Fruit fly (Drosophila melanogaster) whole organism, embryonic: ENCODE results near the gene rempA.

ENCODE experiments used
- Atf3 ChIP-seq: fragments of 200-800 bp; sonication (Bioruptor generic); optimal IDR thresholded peaks from 3 replicates; lab custom pipeline; 2016; ENCODE audit warnings: missing biosample characterization, missing genetic modification characterization
- BEAF-32 ChIP-seq: fragments of 200-800 bp; sonication (Bioruptor generic); optimal IDR thresholded peaks from 3 replicates; lab custom pipeline; 2017; ENCODE audit warnings: missing biosample characterization, missing genetic modification characterization, mild to moderate bottlenecking, moderate library complexity, missing genetic modification reagents
- CG11398 ChIP-seq: fragments of 200-800 bp; sonication (Bioruptor generic); optimal IDR thresholded peaks from 2 replicates; lab custom pipeline; 2016; ENCODE audit warnings: missing biosample characterization, missing genetic modification characterization
- CG11504 ChIP-seq: fragments of 200-800 bp; sonication (Bioruptor generic); optimal IDR thresholded peaks from 3 replicates; lab custom pipeline; 2019; ENCODE audit warnings: missing biosample characterization, mild to moderate bottlenecking, missing genetic modification characterization, moderate library complexity
- CG14441 ChIP-seq: fragments of 200-800 bp; sonication (Bioruptor generic); IDR thresholded peaks from 2 replicates; pipeline ENCODE4 v1.3.6; 2022; ENCODE audit warnings: missing biosample characterization, missing genetic modification characterization
- CG14860 ChIP-seq: fragments of 200-800 bp; sonication (Bioruptor generic); IDR thresholded peaks from 3 replicates; pipeline ENCODE4 v1.3.6; 2022; ENCODE audit warnings: missing biosample characterization, missing genetic modification characterization; ENCODE audit not compliant: partially characterized antibody
- CG1602 ChIP-seq: fragments of 200-800 bp; sonication (Bioruptor generic); optimal IDR thresholded peaks from 3 replicates; lab custom pipeline; 2016; ENCODE audit warnings: missing biosample characterization, missing genetic modification characterization
- CG1647 ChIP-seq: fragments of 200-800 bp; sonication (Bioruptor generic); optimal IDR thresholded peaks from 3 replicates; lab custom pipeline; 2016; ENCODE audit warnings: missing biosample characterization, missing genetic modification characterization
- CG1792 ChIP-seq: fragments of 200-800 bp; sonication (Bioruptor generic); optimal IDR thresholded peaks from 2 replicates; lab custom pipeline; 2016; ENCODE audit warnings: missing biosample characterization, missing genetic modification characterization
- CG33557 ChIP-seq: fragments of 200-800 bp; sonication (Bioruptor generic); optimal IDR thresholded peaks from 2 replicates; lab custom pipeline; 2019; ENCODE audit warnings: missing biosample characterization, mild to moderate bottlenecking, missing genetic modification characterization, moderate library complexity
- CG42726 ChIP-seq: fragments of 200-800 bp; sonication (Bioruptor generic); IDR thresholded peaks from 2 replicates; pipeline ENCODE4 v1.3.6; 2022; ENCODE audit warnings: missing biosample characterization, missing genetic modification characterization; ENCODE audit not compliant: partially characterized antibody
- CG4404 ChIP-seq: fragments of 200-800 bp; sonication (Bioruptor generic); IDR thresholded peaks from 2 replicates; pipeline ENCODE4 v1.3.6; 2022; ENCODE audit warnings: missing biosample characterization, missing genetic modification characterization
- CG4854 ChIP-seq: fragments of 200-800 bp; sonication (Bioruptor generic); optimal IDR thresholded peaks from 2 replicates; lab custom pipeline; 2016; ENCODE audit warnings: missing biosample characterization, missing genetic modification characterization, inconsistent platforms
- CG5180 ChIP-seq: fragments of 200-800 bp; sonication (Bioruptor generic); optimal IDR thresholded peaks from 3 replicates; lab custom pipeline; 2017; ENCODE audit warnings: missing biosample characterization, missing genetic modification characterization, mild to moderate bottlenecking, moderate library complexity, missing genetic modification reagents
- CG6791 ChIP-seq: fragments of 200-800 bp; sonication (Bioruptor generic); IDR thresholded peaks from 3 replicates; pipeline ENCODE4 v1.3.6; 2022; ENCODE audit warnings: missing biosample characterization, missing genetic modification characterization; ENCODE audit not compliant: partially characterized antibody
- CG7357 ChIP-seq: fragments of 200-800 bp; sonication (Bioruptor generic); IDR thresholded peaks from 3 replicates; pipeline ENCODE4 v1.3.6; 2022; ENCODE audit warnings: missing biosample characterization, missing genetic modification characterization
- CG7987 ChIP-seq: fragments of 200-800 bp; sonication (Bioruptor generic); optimal IDR thresholded peaks from 2 replicates; lab custom pipeline; 2018; ENCODE audit warnings: missing biosample characterization, mild to moderate bottlenecking, missing genetic modification characterization, moderate library complexity
- Dbx ChIP-seq: fragments of 200-800 bp; sonication (Bioruptor generic); IDR thresholded peaks from 3 replicates; pipeline ENCODE4 v1.3.6; 2022; ENCODE audit warnings: missing biosample characterization, missing genetic modification characterization
- Deaf1 ChIP-seq: fragments of 200-800 bp; optimal IDR thresholded peaks from 3 replicates; lab custom pipeline; 2019; ENCODE audit warnings: missing biosample characterization, mild to moderate bottlenecking, missing genetic modification characterization, moderate library complexity
- E2f1 ChIP-seq: fragments of 200-800 bp; sonication (Bioruptor generic); IDR thresholded peaks from 2 replicates; pipeline ENCODE4 v1.3.6; 2022; ENCODE audit warnings: missing biosample characterization, missing genetic modification characterization
- Fer2 ChIP-seq: fragments of 200-800 bp; sonication (Bioruptor generic); optimal IDR thresholded peaks from 2 replicates; lab custom pipeline; 2018; ENCODE audit warnings: missing biosample characterization, mild to moderate bottlenecking, missing genetic modification characterization, moderate library complexity
- HLH3B ChIP-seq: fragments of 200-800 bp; sonication (Bioruptor generic); IDR thresholded peaks from 2 replicates; pipeline ENCODE4 v1.3.6; 2022; ENCODE audit warnings: missing biosample characterization, missing genetic modification characterization
- HmgD ChIP-seq: fragments of 200-800 bp; sonication (Bioruptor generic); optimal IDR thresholded peaks from 3 replicates; lab custom pipeline; 2016; ENCODE audit warnings: missing biosample characterization, missing genetic modification characterization
- Lpt ChIP-seq: fragments of >200 bp; optimal IDR thresholded peaks from 2 replicates; lab custom pipeline; 2018; ENCODE audit warnings: missing biosample characterization, missing genetic modification characterization
- Mes4 ChIP-seq: fragments of 200-800 bp; sonication (Bioruptor generic); optimal IDR thresholded peaks from 2 replicates; lab custom pipeline; 2016; ENCODE audit warnings: missing biosample characterization, missing genetic modification characterization
- NFAT ChIP-seq: fragments of 200-800 bp; sonication (Bioruptor generic); IDR thresholded peaks from 2 replicates; pipeline ENCODE4 v1.3.6; 2022; ENCODE audit warnings: missing biosample characterization, missing genetic modification characterization
- Neu2 ChIP-seq: fragments of 200-800 bp; sonication (Bioruptor generic); optimal IDR thresholded peaks from 3 replicates; lab custom pipeline; 2016; ENCODE audit warnings: missing biosample characterization, missing genetic modification characterization, borderline replicate concordance
- Ravus ChIP-seq: fragments of 200-800 bp; sonication (Bioruptor generic); IDR thresholded peaks from 2 replicates; pipeline ENCODE4 v1.3.6; 2022; ENCODE audit warnings: missing biosample characterization, missing genetic modification characterization
- ap ChIP-seq: fragments of 200-800 bp; sonication (Bioruptor generic); IDR thresholded peaks from 2 replicates; pipeline ENCODE4 v1.3.6; 2022; ENCODE audit warnings: missing biosample characterization, missing genetic modification characterization
- bsh ChIP-seq, 2 experiments: fragments of 200-800 bp; sonication (Bioruptor generic); optimal IDR thresholded peaks; 2 replicates each; lab custom pipeline; 2017 to 2018; ENCODE audit warnings: mild to moderate bottlenecking in 2 of 2, missing biosample characterization in 2 of 2, missing genetic modification characterization in 2 of 2, moderate library complexity in 1 of 2
- chinmo ChIP-seq: fragments of 200-800 bp; sonication (Bioruptor generic); IDR thresholded peaks from 4 replicates; pipeline ENCODE4 v1.3.6; 2022; ENCODE audit warnings: missing biosample characterization, missing genetic modification characterization; ENCODE audit not compliant: partially characterized antibody
- croc ChIP-seq: fragments of 200-800 bp; sonication (Bioruptor generic); conservative IDR thresholded peaks from 3 replicates; pipeline ENCODE4 v1.3.6; 2022; ENCODE audit warnings: missing biosample characterization, missing genetic modification characterization
- disco-r ChIP-seq: fragments of 200-800 bp; sonication (Bioruptor generic); optimal IDR thresholded peaks from 2 replicates; lab custom pipeline; 2016; ENCODE audit warnings: missing biosample characterization, missing genetic modification characterization
- en ChIP-seq: fragments of 200-800 bp; sonication (Bioruptor generic); optimal IDR thresholded peaks from 2 replicates; lab custom pipeline; 2016; ENCODE audit warnings: missing biosample characterization, missing genetic modification characterization
- fd3F ChIP-seq: fragments of 200-800 bp; sonication (Bioruptor generic); optimal IDR thresholded peaks from 2 replicates; lab custom pipeline; 2018; ENCODE audit warnings: missing biosample characterization, mild to moderate bottlenecking, missing genetic modification characterization, moderate library complexity
- gt ChIP-seq: fragments of 200-800 bp; sonication (Bioruptor generic); IDR thresholded peaks from 2 replicates; pipeline ENCODE4 v1.3.6; 2022; ENCODE audit warnings: missing biosample characterization, missing genetic modification characterization
- kay ChIP-seq: fragments of 200-800 bp; sonication (Bioruptor generic); optimal IDR thresholded peaks from 2 replicates; lab custom pipeline; 2016; ENCODE audit warnings: missing biosample characterization, missing genetic modification characterization
- pfk ChIP-seq: fragments of 200-800 bp; sonication (Bioruptor generic); optimal IDR thresholded peaks from 2 replicates; lab custom pipeline; 2018; ENCODE audit warnings: missing biosample characterization, mild to moderate bottlenecking, missing genetic modification characterization, moderate library complexity
- prd ChIP-seq, 3 experiments: fragments of >200 bp in 2 of 3; fragments of 200-800 bp in 1 of 3; sonication (Bioruptor generic) in 1 of 3; optimal IDR thresholded peaks in 2 of 3; IDR thresholded peaks in 1 of 3; 2 replicates in 2 of 3; 3 replicates in 1 of 3; pipeline versions ENCODE4 v1.3.6 to Lab custom; 2017 to 2022; ENCODE audit warnings: missing biosample characterization in 1 of 3, missing genetic modification characterization in 1 of 3
- pros ChIP-seq: fragments of 200-800 bp; sonication (Bioruptor generic); optimal IDR thresholded peaks from 3 replicates; lab custom pipeline; 2019; ENCODE audit warnings: missing biosample characterization, mild to moderate bottlenecking, missing genetic modification characterization, moderate library complexity
- pum ChIP-seq: fragments of 200-800 bp; sonication (Bioruptor generic); optimal IDR thresholded peaks from 2 replicates; lab custom pipeline; 2016; ENCODE audit warnings: missing biosample characterization, missing genetic modification characterization
- sens-2 ChIP-seq: fragments of 200-800 bp; sonication (Bioruptor generic); IDR thresholded peaks from 2 replicates; pipeline ENCODE4 v1.3.6; 2022; ENCODE audit warnings: missing biosample characterization, missing genetic modification characterization
- slou ChIP-seq: fragments of 200-800 bp; sonication (Bioruptor generic); optimal IDR thresholded peaks from 3 replicates; lab custom pipeline; 2016; ENCODE audit warnings: missing biosample characterization, missing genetic modification characterization
- slp2 ChIP-seq: fragments of 200-800 bp; sonication (Bioruptor generic); optimal IDR thresholded peaks from 2 replicates; lab custom pipeline; 2016; ENCODE audit warnings: missing biosample characterization, missing genetic modification characterization
- stwl ChIP-seq: fragments of 200-800 bp; sonication (Bioruptor generic); optimal IDR thresholded peaks from 3 replicates; lab custom pipeline; 2018; ENCODE audit warnings: missing biosample characterization, mild to moderate bottlenecking, missing genetic modification characterization, moderate library complexity
- trh ChIP-seq: fragments of 200-800 bp; sonication (Bioruptor generic); optimal IDR thresholded peaks from 2 replicates; lab custom pipeline; 2016; ENCODE audit warnings: missing biosample characterization, missing genetic modification characterization
- tx ChIP-seq: fragments of 200-800 bp; sonication (Bioruptor generic); optimal IDR thresholded peaks from 2 replicates; lab custom pipeline; 2016; ENCODE audit warnings: missing biosample characterization, missing genetic modification characterization
- wor ChIP-seq: fragments of 200-800 bp; sonication (Bioruptor generic); IDR thresholded peaks from 2 replicates; pipeline ENCODE4 v1.3.6; 2022; ENCODE audit warnings: missing biosample characterization, missing genetic modification characterization
- zfh2 ChIP-seq: fragments of 200-800 bp; sonication (Bioruptor generic); optimal IDR thresholded peaks from 2 replicates; lab custom pipeline; 2016; ENCODE audit warnings: missing biosample characterization, missing genetic modification characterization

Gene rempA

DNA sequence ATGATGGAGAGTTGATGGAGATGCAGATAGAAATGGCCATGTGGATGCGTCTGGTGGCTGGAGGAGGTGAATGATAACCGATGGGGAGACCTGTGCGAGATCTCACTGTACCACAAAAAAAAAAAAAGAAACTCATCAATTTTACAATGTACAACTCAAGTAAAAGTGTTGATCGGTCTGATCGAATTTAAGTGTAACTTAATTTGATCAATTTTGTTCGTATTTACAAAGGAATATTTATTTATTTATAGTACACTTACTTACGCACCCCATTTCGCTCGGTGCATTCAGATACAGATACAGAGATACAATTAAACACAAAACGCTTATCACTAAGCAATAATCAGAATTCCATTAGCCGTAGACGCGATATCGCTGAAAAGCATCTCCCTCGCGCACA is 37.4 kb downstream of the rempA start (continued):
- TF ChIP-seq pfk (no peak), Ravus (GFP tag; lab: Robert Waterston, UW) (no peak; the same call in 1 of the 2 replicates), pros (GFP tag; lab: Kevin White, UChicago) (no peak), slou (GFP tag; lab: Kevin White, UChicago) (peak; percentile 19), stwl (tag; lab: Kevin White, UChicago) (no peak), trh (GFP tag; lab: Kevin White, UChicago) (no peak), E2f1 (peak; percentile 52; the same call in 1 of the 2 replicates), Lpt (no peak), fd3F (GFP tag; lab: Kevin White, UChicago) (no peak), CG7357 (GFP tag; lab: Robert Waterston, UW) (0 out of 3 replicates have a peak, but pooled peaks have one; percentile 12), Deaf1 (tag; lab: Kevin White, UChicago) (no peak), CG1792 (GFP tag; lab: Kevin White, UChicago) (no peak), CG42726 (GFP tag; lab: Robert Waterston, UW) (no peak), gt (peak; percentile 10; the same call in 1 of the 2 replicates), slp2 (GFP tag; lab: Kevin White, UChicago) (peak; percentile 14), CG1602 (GFP tag; lab: Kevin White, UChicago) (peak; percentile 44), BEAF-32 (GFP tag; lab: Kevin White, UChicago) (no peak), HLH3B (GFP tag; lab: Robert Waterston, UW) (peak; percentile 48; the same call in 1 of the 2 replicates), CG1647 (GFP tag; lab: Kevin White, UChicago) (no peak), en (no peak), CG4854 (no peak), disco-r (peak; percentile 18), Neu2 (GFP tag; lab: Kevin White, UChicago) (no peak), CG33557 (GFP tag; lab: Kevin White, UChicago) (no peak), kay (no peak), bsh (GFP tag; optimal IDR thresholded peaks at IDR 0.05; lab: Kevin White, UChicago) (peak in 1 of 2 experiments; percentile 79)

DNA sequence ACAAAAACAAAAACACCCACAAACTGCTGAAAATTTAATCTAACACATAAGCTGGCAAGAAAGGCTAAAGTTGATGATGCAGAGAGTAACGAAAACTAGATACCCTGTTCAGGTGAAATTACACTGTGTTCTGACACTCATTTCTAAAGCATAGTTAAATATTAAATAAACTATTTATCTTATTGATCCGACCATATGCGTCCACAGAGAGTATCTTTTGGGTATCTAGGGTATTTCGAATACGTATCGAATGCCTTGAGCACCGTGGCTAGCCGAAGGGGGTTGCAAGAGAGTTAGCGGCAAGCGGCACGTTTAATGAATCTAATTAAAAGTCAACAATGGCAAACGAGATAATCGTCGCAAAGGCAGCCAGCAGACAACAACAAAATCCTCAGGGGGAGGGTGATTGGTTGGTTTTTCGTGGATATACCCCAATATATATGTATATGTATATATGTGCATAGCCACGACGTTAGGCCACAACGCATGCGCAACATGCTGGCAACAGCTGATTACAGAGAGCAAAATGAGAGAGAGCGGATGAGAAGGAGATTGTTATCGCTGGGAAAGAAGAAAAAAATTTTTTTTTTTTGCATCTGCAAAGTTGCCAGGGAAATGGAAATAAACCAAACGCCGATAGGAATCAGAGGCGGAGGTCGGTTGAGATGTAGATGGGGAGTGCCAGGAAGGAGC is 38.0 kb downstream of the rempA start:
- peak; percentile 60 for TF ChIP-seq CG7987
- TF ChIP-seq Fer2 (tag; lab: Kevin White, UChicago) = no peak
- no peak for TF ChIP-seq prd (optimal IDR thresholded peaks at IDR 0.05; lab: Kevin White, UChicago)
- TF ChIP-seq prd (GFP tag; IDR thresholded peaks at IDR 0.05; lab: Robert Waterston, UW) = peak; percentile 95
- TF ChIP-seq CG6791 (GFP tag; lab: Robert Waterston, UW) = no peak
- TF ChIP-seq NFAT = peak; percentile 34; the same call in 1 of the 2 replicates
- peak; percentile 77 for TF ChIP-seq ap (GFP tag; lab: Robert Waterston, UW)
- TF ChIP-seq Atf3 (GFP tag; lab: Kevin White, UChicago) = peak; percentile 39
- TF ChIP-seq CG14441 = peak; percentile 89
- TF ChIP-seq Mes4 = peak; percentile 43
- no peak for TF ChIP-seq chinmo (GFP tag; lab: Robert Waterston, UW)
- peak; percentile 88 for TF ChIP-seq CG4404 (GFP tag; lab: Robert Waterston, UW)
- peak; percentile 18 for TF ChIP-seq tx (GFP tag; lab: Kevin White, UChicago)
- 0 out of 2 replicates have a peak, but pooled peaks have one; percentile 25 for TF ChIP-seq sens-2 (GFP tag; lab: Robert Waterston, UW)
- no peak for TF ChIP-seq CG11398
- TF ChIP-seq CG5180 (GFP tag; lab: Kevin White, UChicago) = peak; percentile 11
- no peak for TF ChIP-seq Dbx (GFP tag; lab: Robert Waterston, UW)
- TF ChIP-seq zfh2 = no peak
- TF ChIP-seq CG4854 = no peak
- TF ChIP-seq HmgD = no peak
- no peak for TF ChIP-seq CG14860
- peak; percentile 81 for TF ChIP-seq croc (GFP tag; lab: Robert Waterston, UW)
- TF ChIP-seq pum (GFP tag; lab: Kevin White, UChicago) = peak; percentile 46
- peak; percentile 72 for TF ChIP-seq wor
- TF ChIP-seq disco-r = no peak
- TF ChIP-seq CG11504 (tag; lab: Kevin White, UChicago) = peak; percentile 77
